Worm (Caenorhabditis elegans): ENCODE measurements around the gene srw-4.

srw-4 gene

DNA sequence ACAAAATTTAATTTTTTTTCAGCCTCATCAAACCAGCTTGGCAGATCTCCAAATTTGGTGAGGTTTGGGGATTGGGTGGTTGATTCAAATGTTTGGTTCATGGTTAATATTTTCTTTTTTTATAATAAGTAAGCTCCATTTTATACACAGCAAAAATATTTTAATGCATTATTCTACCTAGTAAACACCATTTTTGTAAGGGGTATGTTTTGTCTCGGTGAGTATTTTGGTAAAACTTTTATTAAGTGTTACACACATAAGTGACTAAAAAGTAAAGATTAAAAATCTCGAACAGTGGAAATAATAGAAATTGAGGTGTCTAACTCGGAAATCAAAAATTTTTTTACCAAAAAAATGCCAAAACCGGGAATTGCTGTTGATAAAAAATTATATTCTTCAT lies at the start of gene srw-4:
srw-4 (minus strand) TSS at position 101 of the 400 bp plus-strand sequence.
- TF ChIP-seq snpc-4 (tag; optimal IDR thresholded peaks at IDR 0.05): no peak
- no peak for TF ChIP-seq lin-39 (tag; optimal IDR thresholded peaks at IDR 0.05)
- no peak for TF ChIP-seq egl-27 (tag; optimal IDR thresholded peaks at IDR 0.05)
- no peak for TF ChIP-seq skn-1 (tag; optimal IDR thresholded peaks at IDR 0.05)
- no peak for TF ChIP-seq nhr-77 (tag; optimal IDR thresholded peaks at IDR 0.05)

DNA sequence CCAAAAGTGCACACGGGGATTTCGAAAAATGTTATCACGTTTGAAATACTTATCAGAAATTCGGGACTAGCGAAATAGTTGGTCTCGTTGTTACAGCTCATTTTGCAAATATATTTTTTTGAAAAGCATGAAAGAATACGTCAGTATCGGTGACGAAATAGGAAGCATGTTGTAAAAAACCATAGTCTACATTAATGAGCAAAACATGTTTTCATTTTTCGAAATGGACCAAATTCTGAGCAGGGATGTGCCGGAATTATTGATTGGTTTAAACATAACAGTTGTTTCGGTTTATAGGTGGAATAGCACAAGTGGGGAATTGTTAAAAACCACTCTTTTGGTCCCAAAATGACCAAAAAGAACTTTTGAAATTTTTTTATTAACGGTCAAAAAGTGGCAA lies 45.5 kb upstream of the srw-4 start, which contains the start of gene srh-247:
srh-247 (minus strand) TSS at position 101 of the 400 bp plus-strand sequence.
- TF ChIP-seq elt-2 (tag; optimal IDR thresholded peaks at IDR 0.05): no peak
- no peak for TF ChIP-seq ceh-28 (tag; optimal IDR thresholded peaks at IDR 0.05)
- no peak for TF ChIP-seq ama-1 (optimal IDR thresholded peaks at IDR 0.05)
- no peak for TF ChIP-seq lsy-12 (tag; optimal IDR thresholded peaks at IDR 0.05)
- no peak for TF ChIP-seq lin-15B (tag; optimal IDR thresholded peaks at IDR 0.05)
- no peak for TF ChIP-seq mml-1 (tag; optimal IDR thresholded peaks at IDR 0.05)
- no peak for TF ChIP-seq nhr-43 (tag; optimal IDR thresholded peaks at IDR 0.05; ENCODE audit: poor library complexity, severe bottlenecking)
- no peak for TF ChIP-seq ztf-11 (tag; optimal IDR thresholded peaks at IDR 0.05)
- no peak for TF ChIP-seq tbx-2 (tag; optimal IDR thresholded peaks at IDR 0.05)
- TF ChIP-seq unc-39 (tag; optimal IDR thresholded peaks at IDR 0.05): no peak
- no peak for TF ChIP-seq ceh-9 (tag; optimal IDR thresholded peaks at IDR 0.05)
- no peak for TF ChIP-seq unc-62 (GFP tag; optimal IDR thresholded peaks at IDR 0.05)
- no peak for TF ChIP-seq nhr-237 (tag; optimal IDR thresholded peaks at IDR 0.05)

DNA sequence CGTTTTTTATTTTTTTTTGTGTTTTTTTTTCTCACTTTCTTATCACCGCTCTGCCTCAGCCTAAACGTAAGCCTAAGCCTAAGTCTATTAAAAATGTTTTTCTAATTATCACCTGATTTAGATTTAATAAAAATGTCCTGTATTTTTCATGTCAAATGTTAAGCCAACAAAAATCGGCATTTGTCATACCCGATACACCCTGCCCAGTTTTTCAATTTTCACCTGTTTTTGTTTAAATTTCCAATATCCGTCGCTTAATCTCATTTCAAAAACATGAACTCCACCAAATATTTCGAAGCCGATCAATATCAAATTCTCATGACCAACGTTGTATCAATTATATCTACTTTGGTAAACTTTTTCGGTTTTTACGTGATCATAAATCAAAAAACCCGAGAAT lies 42.7 kb upstream of the srw-4 start, which contains the start of gene C31B8.1:
C31B8.1 (plus strand) TSS at position 301 of the 400 bp plus-strand sequence.
- no peak for TF ChIP-seq nhr-76 (tag; optimal IDR thresholded peaks at IDR 0.05)
- TF ChIP-seq ZK546.5 (tag; optimal IDR thresholded peaks at IDR 0.05): no peak
- no peak for TF ChIP-seq nhr-28 (tag; optimal IDR thresholded peaks at IDR 0.05)
- no peak for TF ChIP-seq pha-4 (tag; optimal IDR thresholded peaks at IDR 0.05)
- no peak for TF ChIP-seq snpc-4 (tag; optimal IDR thresholded peaks at IDR 0.05)
- TF ChIP-seq nhr-11 (tag; optimal IDR thresholded peaks at IDR 0.05): no peak
- TF ChIP-seq eor-1 (tag; optimal IDR thresholded peaks at IDR 0.05): no peak
- no peak for TF ChIP-seq nhr-23 (tag; optimal IDR thresholded peaks at IDR 0.05)
- TF ChIP-seq lsy-12 (tag; optimal IDR thresholded peaks at IDR 0.05): no peak
- no peak for TF ChIP-seq ceh-16 (tag; optimal IDR thresholded peaks at IDR 0.05)
- TF ChIP-seq nfya-1 (tag; optimal IDR thresholded peaks at IDR 0.05; ENCODE audit: insufficient read depth): no peak
- TF ChIP-seq sea-2 (GFP tag; optimal IDR thresholded peaks at IDR 0.05): no peak
- no peak for TF ChIP-seq tbx-2 (tag; optimal IDR thresholded peaks at IDR 0.05)
- no peak for TF ChIP-seq unc-39 (tag; optimal IDR thresholded peaks at IDR 0.05)

DNA sequence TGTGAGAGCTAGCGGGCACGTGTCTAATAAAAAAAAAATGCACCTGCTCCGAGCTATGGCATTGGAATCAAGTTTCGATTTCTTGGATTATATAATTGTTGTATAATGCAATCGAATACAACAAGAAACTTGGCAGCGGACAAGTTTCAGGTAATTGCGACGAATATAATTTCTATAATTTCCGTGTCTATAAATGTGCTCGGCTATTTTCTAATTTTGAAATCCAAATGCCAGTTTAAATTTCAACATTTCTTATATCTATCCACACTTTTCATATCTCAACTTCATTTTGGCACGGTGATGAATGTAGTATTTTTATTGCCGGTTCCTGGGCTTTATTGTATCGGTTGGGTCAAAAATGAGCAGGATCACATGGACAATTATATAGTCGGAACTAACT lies 41.2 kb upstream of the srw-4 start, which contains the start of gene C31B8.16:
C31B8.16 (plus strand) TSS at position 301 of the 400 bp plus-strand sequence.
- TF ChIP-seq nhr-23 (tag; optimal IDR thresholded peaks at IDR 0.05) (no peak), elt-3 (tag; optimal IDR thresholded peaks at IDR 0.05) (no peak), nhr-237 (tag; optimal IDR thresholded peaks at IDR 0.05) (no peak), ama-1 (optimal IDR thresholded peaks at IDR 0.05) (no peak), mdl-1 (tag; optimal IDR thresholded peaks at IDR 0.05) (no peak), eor-1 (tag; optimal IDR thresholded peaks at IDR 0.05) (no peak), ztf-11 (tag; optimal IDR thresholded peaks at IDR 0.05) (no peak), pqm-1 (tag; optimal IDR thresholded peaks at IDR 0.05) (no peak), lsy-12 (tag; optimal IDR thresholded peaks at IDR 0.05) (no peak), aly-2 (tag; optimal IDR thresholded peaks at IDR 0.05) (no peak), egl-27 (tag; optimal IDR thresholded peaks at IDR 0.05) (no peak), nhr-12 (tag; optimal IDR thresholded peaks at IDR 0.05) (no peak), ceh-9 (tag; optimal IDR thresholded peaks at IDR 0.05) (no peak), nhr-11 (tag; optimal IDR thresholded peaks at IDR 0.05) (no peak), daf-12 (tag; optimal IDR thresholded peaks at IDR 0.05) (no peak), nhr-25 (tag; optimal IDR thresholded peaks at IDR 0.05) (no peak), unc-62 (GFP tag; optimal IDR thresholded peaks at IDR 0.05) (no peak), mml-1 (tag; optimal IDR thresholded peaks at IDR 0.05) (no peak), lin-15B (tag; optimal IDR thresholded peaks at IDR 0.05) (no peak)

ce11 chrV:2927553-2927952 lies 39.0 kb upstream of the srw-4 start, which contains the start of gene C31B8.12:
Gene C31B8.12, minus strand, starts transcription at chrV:2927653.
- TF ChIP-seq nhr-43 (tag; optimal IDR thresholded peaks at IDR 0.05; ENCODE audit: poor library complexity, severe bottlenecking): no peak
- no peak for TF ChIP-seq nhr-11 (tag; optimal IDR thresholded peaks at IDR 0.05)
- TF ChIP-seq skn-1 (tag; optimal IDR thresholded peaks at IDR 0.05): no peak
- no peak for TF ChIP-seq fos-1 (tag; optimal IDR thresholded peaks at IDR 0.05)
- TF ChIP-seq nhr-12 (tag; optimal IDR thresholded peaks at IDR 0.05): no peak
- no peak for TF ChIP-seq lsy-12 (tag; optimal IDR thresholded peaks at IDR 0.05)
- TF ChIP-seq egl-5 (tag; optimal IDR thresholded peaks at IDR 0.05): no peak
- TF ChIP-seq lin-15B (tag; optimal IDR thresholded peaks at IDR 0.05): no peak
- TF ChIP-seq elt-3 (tag; optimal IDR thresholded peaks at IDR 0.05): no peak
- TF ChIP-seq elt-1 (tag; optimal IDR thresholded peaks at IDR 0.05): no peak
- no peak for TF ChIP-seq pha-4 (tag; optimal IDR thresholded peaks at IDR 0.05)
- no peak for TF ChIP-seq ZK546.5 (tag; optimal IDR thresholded peaks at IDR 0.05)
- no peak for TF ChIP-seq egl-27 (tag; optimal IDR thresholded peaks at IDR 0.05)
- no peak for TF ChIP-seq lin-39 (tag; optimal IDR thresholded peaks at IDR 0.05)
- TF ChIP-seq unc-62 (GFP tag; optimal IDR thresholded peaks at IDR 0.05): no peak
- TF ChIP-seq ama-1 (optimal IDR thresholded peaks at IDR 0.05): no peak
- no peak for TF ChIP-seq nhr-77 (tag; optimal IDR thresholded peaks at IDR 0.05)
- no peak for TF ChIP-seq ztf-11 (tag; optimal IDR thresholded peaks at IDR 0.05)
- TF ChIP-seq R02D3.7 (tag; optimal IDR thresholded peaks at IDR 0.05): no peak
- TF ChIP-seq sea-2 (GFP tag; optimal IDR thresholded peaks at IDR 0.05): no peak

Measured in whole organism, L3 larva.